Fruit fly (Drosophila melanogaster) whole organism, embryonic: ENCODE data around the gene pit.

Source experiments
- Aef1 ChIP-seq: fragments of 200-800 bp; sonication (Bioruptor generic); IDR thresholded peaks from 3 replicates; pipeline ENCODE4 v1.3.6; 2022; ENCODE audit warnings: missing biosample characterization, missing genetic modification characterization
- Awh ChIP-seq: fragments of 200-800 bp; sonication (Bioruptor generic); IDR thresholded peaks from 2 replicates; pipeline ENCODE4, ENCODE4 v1.3.6; 2022; ENCODE audit warnings: missing biosample characterization, missing genetic modification characterization
- CG1024 ChIP-seq: fragments of 200-800 bp; sonication (Bioruptor generic); IDR thresholded peaks from 2 replicates; pipeline ENCODE4 v1.3.6; 2022; ENCODE audit warnings: missing biosample characterization, missing genetic modification characterization
- CG10267 ChIP-seq: fragments of 200-800 bp; sonication (Bioruptor generic); optimal IDR thresholded peaks from 2 replicates; lab custom pipeline; 2018; ENCODE audit warnings: missing biosample characterization, mild to moderate bottlenecking, missing genetic modification characterization, moderate library complexity
- CG10979 ChIP-seq: fragments of 200-800 bp; sonication (Bioruptor generic); optimal IDR thresholded peaks from 2 replicates; lab custom pipeline; 2018; ENCODE audit warnings: missing biosample characterization, mild to moderate bottlenecking, missing genetic modification characterization, moderate library complexity
- CG1233 ChIP-seq: fragments of 200-800 bp; sonication (Bioruptor generic); optimal IDR thresholded peaks from 4 replicates; lab custom pipeline; 2018; ENCODE audit warnings: missing biosample characterization, mild to moderate bottlenecking, missing genetic modification characterization
- CG12744 ChIP-seq: fragments of 200-800 bp; sonication (Bioruptor generic); optimal IDR thresholded peaks from 2 replicates; lab custom pipeline; 2016; ENCODE audit warnings: missing biosample characterization, missing genetic modification characterization
- CG14014 ChIP-seq: fragments of 200-800 bp; sonication (Bioruptor generic); IDR thresholded peaks from 2 replicates; pipeline ENCODE4 v1.3.6; 2022; ENCODE audit warnings: missing biosample characterization, missing genetic modification characterization
- CG14441 ChIP-seq: fragments of 200-800 bp; sonication (Bioruptor generic); IDR thresholded peaks from 2 replicates; pipeline ENCODE4 v1.3.6; 2022; ENCODE audit warnings: missing biosample characterization, missing genetic modification characterization
- CG15479 ChIP-seq: fragments of 200-800 bp; sonication (Bioruptor generic); optimal IDR thresholded peaks from 3 replicates; lab custom pipeline; 2019; ENCODE audit warnings: missing biosample characterization, mild to moderate bottlenecking, missing genetic modification characterization, moderate library complexity
- CG17186 ChIP-seq: fragments of 200-800 bp; sonication (Bioruptor generic); optimal IDR thresholded peaks from 3 replicates; lab custom pipeline; 2017; ENCODE audit warnings: missing biosample characterization, missing genetic modification reagents, missing genetic modification characterization
- CG18011 ChIP-seq: fragments of 200-800 bp; sonication (Bioruptor generic); optimal IDR thresholded peaks from 2 replicates; lab custom pipeline; 2017; ENCODE audit warnings: missing biosample characterization, missing genetic modification characterization, mild to moderate bottlenecking, moderate library complexity, missing genotype
- CG18764 ChIP-seq: fragments of 200-800 bp; sonication (Bioruptor generic); optimal IDR thresholded peaks from 3 replicates; lab custom pipeline; 2016; ENCODE audit warnings: missing biosample characterization, missing genetic modification characterization
- CG2199 ChIP-seq: fragments of 200-800 bp; sonication (Bioruptor generic); IDR thresholded peaks from 3 replicates; pipeline ENCODE4 v1.3.6; 2022; ENCODE audit warnings: missing biosample characterization, missing genetic modification characterization
- CG34376 ChIP-seq: fragments of 200-800 bp; sonication (Bioruptor generic); optimal IDR thresholded peaks from 2 replicates; lab custom pipeline; 2018; ENCODE audit warnings: missing biosample characterization, mild to moderate bottlenecking, missing genetic modification characterization
- CG4730 ChIP-seq: fragments of 200-800 bp; sonication (Bioruptor generic); IDR thresholded peaks from 2 replicates; pipeline ENCODE4 v1.3.6; 2022; ENCODE audit warnings: missing biosample characterization, missing genetic modification characterization
- CG5245 ChIP-seq: fragments of 200-800 bp; sonication (Bioruptor generic); optimal IDR thresholded peaks from 3 replicates; lab custom pipeline; 2016; ENCODE audit warnings: missing biosample characterization, missing genetic modification characterization
- CG7357 ChIP-seq: fragments of 200-800 bp; sonication (Bioruptor generic); IDR thresholded peaks from 3 replicates; pipeline ENCODE4 v1.3.6; 2022; ENCODE audit warnings: missing biosample characterization, missing genetic modification characterization
- CG7745 ChIP-seq: fragments of 200-800 bp; sonication (Bioruptor generic); optimal IDR thresholded peaks from 2 replicates; lab custom pipeline; 2018; ENCODE audit warnings: missing biosample characterization, mild to moderate bottlenecking, missing genetic modification characterization, moderate library complexity
- CG8359 ChIP-seq: fragments of 200-800 bp; sonication (Bioruptor generic); optimal IDR thresholded peaks from 2 replicates; lab custom pipeline; 2017; ENCODE audit warnings: missing biosample characterization, mild to moderate bottlenecking, missing genetic modification characterization, borderline replicate concordance
- CG9797 ChIP-seq: fragments of 200-800 bp; sonication (Bioruptor generic); optimal IDR thresholded peaks from 3 replicates; lab custom pipeline; 2018; ENCODE audit warnings: missing biosample characterization, mild to moderate bottlenecking, missing genetic modification characterization
- CTCF ChIP-seq: fragments of 200-800 bp; sonication (Bioruptor generic); optimal IDR thresholded peaks from 2 replicates; lab custom pipeline; 2017; ENCODE audit warnings: missing biosample characterization, mild to moderate bottlenecking, missing genetic modification characterization, moderate library complexity
- CrebB ChIP-seq: fragments of 200-800 bp; sonication (Bioruptor generic); optimal IDR thresholded peaks from 3 replicates; lab custom pipeline; 2018; ENCODE audit warnings: missing biosample characterization, mild to moderate bottlenecking, missing genetic modification characterization
- Doc2 ChIP-seq: fragments of 200-800 bp; sonication (Bioruptor generic); IDR thresholded peaks from 2 replicates; pipeline ENCODE4 v1.3.6; 2022; ENCODE audit warnings: missing biosample characterization, missing genetic modification characterization
- Dp ChIP-seq: fragments of 200-800 bp; sonication (Bioruptor generic); optimal IDR thresholded peaks from 2 replicates; lab custom pipeline; 2018; ENCODE audit warnings: missing biosample characterization, mild to moderate bottlenecking, missing genetic modification characterization, moderate library complexity
- Ets65A ChIP-seq: fragments of 200-800 bp; sonication (Bioruptor generic); peaks from one replicate; lab custom pipeline; 2016; ENCODE audit warnings: missing biosample characterization, missing genetic modification characterization
- Hey ChIP-seq: fragments of 200-800 bp; sonication (Bioruptor generic); optimal IDR thresholded peaks from 3 replicates; lab custom pipeline; 2018; ENCODE audit warnings: missing biosample characterization, mild to moderate bottlenecking, missing genetic modification characterization
- Hr39 ChIP-seq: fragments of >200 bp; optimal IDR thresholded peaks from 2 replicates; lab custom pipeline; 2017
- Jarid2 ChIP-seq: fragments of 200-800 bp; sonication (Bioruptor generic); optimal IDR thresholded peaks from 3 replicates; lab custom pipeline; 2017; ENCODE audit warnings: mild to moderate bottlenecking, missing biosample characterization, missing genetic modification reagents, missing genetic modification characterization
- YL-1 ChIP-seq: fragments of 200-800 bp; sonication (Bioruptor generic); optimal IDR thresholded peaks from 3 replicates; lab custom pipeline; 2017; ENCODE audit warnings: missing biosample characterization, mild to moderate bottlenecking, missing genetic modification characterization
- ash1 ChIP-seq: fragments of 200-800 bp; sonication (Bioruptor generic); optimal IDR thresholded peaks from 2 replicates; lab custom pipeline; 2018; ENCODE audit warnings: missing biosample characterization, mild to moderate bottlenecking, missing genetic modification characterization
- ato ChIP-seq: fragments of 200-800 bp; sonication (Bioruptor generic); IDR thresholded peaks from 2 replicates; pipeline ENCODE4 v1.3.6; 2022; ENCODE audit warnings: missing biosample characterization, missing genetic modification characterization; ENCODE audit not compliant: partially characterized antibody
- bsh ChIP-seq, 2 experiments: fragments of 200-800 bp; sonication (Bioruptor generic); optimal IDR thresholded peaks; 2 replicates each; lab custom pipeline; 2017 to 2018; ENCODE audit warnings: mild to moderate bottlenecking in 2 of 2, missing biosample characterization in 2 of 2, missing genetic modification characterization in 2 of 2, moderate library complexity in 1 of 2
- dysf ChIP-seq: fragments of 200-800 bp; sonication (Bioruptor generic); IDR thresholded peaks from 3 replicates; pipeline ENCODE4 v1.3.6; 2022; ENCODE audit warnings: missing biosample characterization, missing genetic modification characterization
- fd64A ChIP-seq: fragments of 200-800 bp; sonication (Bioruptor generic); optimal IDR thresholded peaks from 3 replicates; lab custom pipeline; 2018; ENCODE audit warnings: missing biosample characterization, mild to moderate bottlenecking, missing genetic modification characterization
- pzg ChIP-seq: fragments of 200-800 bp; sonication (Bioruptor generic); optimal IDR thresholded peaks from 3 replicates; lab custom pipeline; 2018; ENCODE audit warnings: missing biosample characterization, mild to moderate bottlenecking, missing genetic modification characterization, moderate library complexity
- sens-2 ChIP-seq: fragments of 200-800 bp; sonication (Bioruptor generic); IDR thresholded peaks from 2 replicates; pipeline ENCODE4 v1.3.6; 2022; ENCODE audit warnings: missing biosample characterization, missing genetic modification characterization
- ssp ChIP-seq: fragments of 200-800 bp; sonication (Bioruptor generic); IDR thresholded peaks from 2 replicates; pipeline ENCODE4 v1.3.6; 2022; ENCODE audit warnings: missing biosample characterization, missing genetic modification characterization
- stwl ChIP-seq: fragments of 200-800 bp; sonication (Bioruptor generic); optimal IDR thresholded peaks from 3 replicates; lab custom pipeline; 2018; ENCODE audit warnings: missing biosample characterization, mild to moderate bottlenecking, missing genetic modification characterization, moderate library complexity
- ttk ChIP-seq: fragments of 200-800 bp; sonication (Bioruptor generic); IDR thresholded peaks from 2 replicates; pipeline ENCODE4 v2.1.2; 2022; ENCODE audit warnings: missing biosample characterization, missing genetic modification characterization
- z ChIP-seq: fragments of 200-800 bp; sonication (Bioruptor generic); IDR thresholded peaks from 3 replicates; pipeline ENCODE4 v1.3.6; 2022; ENCODE audit warnings: missing biosample characterization, missing genetic modification characterization
- zfh1 ChIP-seq: fragments of 200-800 bp; sonication (Bioruptor generic); IDR thresholded peaks from 3 replicates; pipeline ENCODE4 v1.3.6; 2022; ENCODE audit warnings: missing biosample characterization, missing genetic modification characterization

Gene pit

dm6 chr3R:22067235-22067634 lies 33.1 kb downstream of the pit start (continued):
- no peak for TF ChIP-seq CG18764 (GFP tag; lab: Kevin White, UChicago)
- TF ChIP-seq bsh (GFP tag; optimal IDR thresholded peaks at IDR 0.05; lab: Kevin White, UChicago), result peak in 1 of 2 experiments; percentile 6
- no peak for TF ChIP-seq CG18011
- TF ChIP-seq CG10267 (tag; lab: Kevin White, UChicago), result no peak
- no peak for TF ChIP-seq CrebB (tag; lab: Kevin White, UChicago)
- TF ChIP-seq CG4730 (GFP tag; lab: Robert Waterston, UW), result no peak
- TF ChIP-seq CG8359 (GFP tag; lab: Kevin White, UChicago), result no peak
- no peak for TF ChIP-seq CG5245 (GFP tag; lab: Kevin White, UChicago)
- TF ChIP-seq CG12744 (GFP tag; lab: Kevin White, UChicago), result no peak
- TF ChIP-seq fd64A (GFP tag; lab: Kevin White, UChicago), result peak; percentile 12
- no peak for TF ChIP-seq CG17186 (GFP tag; lab: Kevin White, UChicago)
- no peak for TF ChIP-seq ssp (GFP tag; lab: Robert Waterston, UW)

dm6 chr3R:22071628-22072027 lies 37.5 kb downstream of the pit start:
- TF ChIP-seq sens-2 (GFP tag; lab: Robert Waterston, UW) (no peak), z (GFP tag; lab: Robert Waterston, UW) (0 out of 3 replicates have a peak, but pooled peaks have one; percentile 11), Dp (GFP tag; lab: Kevin White, UChicago) (no peak), zfh1 (GFP tag; lab: Robert Waterston, UW) (0 out of 3 replicates have a peak, but pooled peaks have one; percentile 28), ttk (no peak), CG7357 (GFP tag; lab: Robert Waterston, UW) (no peak), CG14441 (GFP tag; lab: Robert Waterston, UW) (no peak), CG7745 (tag; lab: Kevin White, UChicago) (no peak), CG15479 (no peak), pzg (GFP tag; lab: Kevin White, UChicago) (no peak), CG14014 (GFP tag; lab: Robert Waterston, UW) (no peak), ato (0 out of 2 replicates have a peak, but pooled peaks have one; percentile 6), ash1 (GFP tag; lab: Kevin White, UChicago) (no peak), CG1233 (no peak), Jarid2 (GFP tag; lab: Kevin White, UChicago) (no peak), Awh (GFP tag; lab: Robert Waterston, UW) (no peak), Ets65A (GFP tag; lab: Kevin White, UChicago) (peak; percentile 11), CG10979 (no peak), Hr39 (lab: Kevin White, UChicago) (peak; percentile 57)

- TF ChIP-seq Doc2 (no peak), CG1024 (GFP tag; lab: Robert Waterston, UW) (no peak), CTCF (GFP tag; lab: Kevin White, UChicago) (peak; percentile 53), Hey (tag; lab: Kevin White, UChicago) (no peak), CG2199 (GFP tag; lab: Robert Waterston, UW) (peak; percentile 88), Aef1 (GFP tag; lab: Robert Waterston, UW) (no peak), stwl (tag; lab: Kevin White, UChicago) (peak; percentile 85), dysf (GFP tag; lab: Robert Waterston, UW) (no peak), CG9797 (GFP tag; lab: Kevin White, UChicago) (no peak), CG34376 (GFP tag; lab: Kevin White, UChicago) (no peak), YL-1 (GFP tag; lab: Kevin White, UChicago) (no peak)
Measured at dm6 chr3R:22072553-22072952, 38.5 kb downstream of the pit start.
